Fruit fly (Drosophila melanogaster) whole organism, embryonic: ENCODE measurements around the gene CG7656.

Source experiments
- Antp ChIP-seq: fragments of 200-800 bp; sonication (Bioruptor generic); optimal IDR thresholded peaks from 3 replicates; lab custom pipeline; 2016; ENCODE audit warnings: missing biosample characterization, missing genetic modification characterization
- Atf6 ChIP-seq: fragments of 200-800 bp; sonication (Bioruptor generic); IDR thresholded peaks from 2 replicates; pipeline ENCODE4 v1.3.6; 2022; ENCODE audit warnings: missing biosample characterization, missing genetic modification characterization
- BEAF-32 ChIP-seq: fragments of 200-800 bp; sonication (Bioruptor generic); optimal IDR thresholded peaks from 3 replicates; lab custom pipeline; 2017; ENCODE audit warnings: missing biosample characterization, missing genetic modification characterization, mild to moderate bottlenecking, moderate library complexity, missing genetic modification reagents
- CG14667 ChIP-seq: fragments of 200-800 bp; sonication (Bioruptor generic); IDR thresholded peaks from 2 replicates; pipeline ENCODE4 v1.3.6; 2022; ENCODE audit warnings: missing biosample characterization, missing genetic modification characterization
- CG15073 ChIP-seq: fragments of 200-800 bp; sonication (Bioruptor generic); optimal IDR thresholded peaks from 2 replicates; lab custom pipeline; 2016; ENCODE audit warnings: missing biosample characterization, missing genetic modification characterization
- CG1602 ChIP-seq: fragments of 200-800 bp; sonication (Bioruptor generic); optimal IDR thresholded peaks from 3 replicates; lab custom pipeline; 2016; ENCODE audit warnings: missing biosample characterization, missing genetic modification characterization
- CG17568 ChIP-seq: fragments of 200-800 bp; sonication (Bioruptor generic); optimal IDR thresholded peaks from 2 replicates; lab custom pipeline; 2018; ENCODE audit warnings: missing biosample characterization, mild to moderate bottlenecking, missing genetic modification characterization, moderate library complexity
- CG18619 ChIP-seq: fragments of 200-800 bp; sonication (Bioruptor generic); optimal IDR thresholded peaks from 3 replicates; lab custom pipeline; 2017; ENCODE audit warnings: missing biosample characterization, mild to moderate bottlenecking, missing genetic modification characterization
- CG30020 ChIP-seq: fragments of 200-800 bp; optimal IDR thresholded peaks from 2 replicates; lab custom pipeline; 2019; ENCODE audit warnings: missing biosample characterization, mild to moderate bottlenecking, missing genetic modification characterization, moderate library complexity
- CG3726 ChIP-seq: fragments of 200-800 bp; sonication (Bioruptor generic); IDR thresholded peaks from 3 replicates; pipeline ENCODE4, ENCODE4 v1.3.6; 2022; ENCODE audit warnings: missing biosample characterization, missing genetic modification characterization
- CG5953 ChIP-seq: fragments of 200-800 bp; sonication (Bioruptor generic); IDR thresholded peaks from 2 replicates; pipeline ENCODE4 v1.3.6; 2022; ENCODE audit warnings: missing biosample characterization, missing genetic modification characterization
- CG6689 ChIP-seq: fragments of 200-800 bp; sonication (Bioruptor generic); IDR thresholded peaks from 2 replicates; pipeline ENCODE4 v1.3.6; 2022; ENCODE audit warnings: missing biosample characterization, missing genetic modification characterization
- CG6854 ChIP-seq: fragments of 200-800 bp; sonication (Bioruptor generic); optimal IDR thresholded peaks from 3 replicates; lab custom pipeline; 2017; ENCODE audit warnings: missing biosample characterization, mild to moderate bottlenecking, missing genetic modification characterization
- CG7271 ChIP-seq: fragments of 200-800 bp; sonication (Bioruptor generic); optimal IDR thresholded peaks from 2 replicates; lab custom pipeline; 2018; ENCODE audit warnings: missing biosample characterization, mild to moderate bottlenecking, missing genetic modification characterization, moderate library complexity
- CG7928 ChIP-seq: fragments of 200-800 bp; sonication (Bioruptor generic); optimal IDR thresholded peaks from 2 replicates; lab custom pipeline; 2017; ENCODE audit warnings: missing biosample characterization, mild to moderate bottlenecking, missing genetic modification characterization
- CG8765 ChIP-seq: fragments of 200-800 bp; sonication (Bioruptor generic); IDR thresholded peaks from 2 replicates; pipeline ENCODE4 v1.3.6; 2022; ENCODE audit warnings: missing biosample characterization, missing genetic modification characterization
- CG9215 ChIP-seq: fragments of 200-800 bp; sonication (Bioruptor generic); IDR thresholded peaks from 2 replicates; pipeline ENCODE4 v1.3.6; 2022; ENCODE audit warnings: missing biosample characterization, missing genetic modification characterization
- D19B ChIP-seq: fragments of 200-800 bp; sonication (Bioruptor generic); optimal IDR thresholded peaks from 2 replicates; lab custom pipeline; 2017; ENCODE audit warnings: missing biosample characterization, mild to moderate bottlenecking, missing genetic modification characterization
- Dad ChIP-seq: fragments of 200-800 bp; sonication (Bioruptor generic); optimal IDR thresholded peaks from 3 replicates; lab custom pipeline; 2016; ENCODE audit warnings: missing biosample characterization, missing genetic modification characterization
- ERR ChIP-seq: fragments of 200-800 bp; sonication (Bioruptor generic); optimal IDR thresholded peaks from 2 replicates; lab custom pipeline; 2016; ENCODE audit warnings: missing biosample characterization, missing genetic modification characterization
- Fer1 ChIP-seq: fragments of 200-800 bp; sonication (Bioruptor generic); optimal IDR thresholded peaks from 2 replicates; lab custom pipeline; 2017; ENCODE audit warnings: missing biosample characterization, mild to moderate bottlenecking, missing genetic modification characterization
- Hr78 ChIP-seq, 2 experiments: fragments of 200-800 bp in 1 of 2; fragments of >200 bp in 1 of 2; sonication (Bioruptor generic) in 1 of 2; optimal IDR thresholded peaks; 2 replicates each; lab custom pipeline; 2017 to 2019; ENCODE audit warnings: missing biosample characterization in 2 of 2, missing genetic modification characterization in 2 of 2, mild to moderate bottlenecking in 1 of 2, moderate library complexity in 1 of 2
- Hsf ChIP-seq: fragments of 200-800 bp; sonication (Bioruptor generic); optimal IDR thresholded peaks from 3 replicates; lab custom pipeline; 2016; ENCODE audit warnings: missing biosample characterization, missing genetic modification characterization
- Mad ChIP-seq: fragments of 200-800 bp; sonication (Bioruptor generic); optimal IDR thresholded peaks from 2 replicates; lab custom pipeline; 2016; ENCODE audit warnings: missing biosample characterization, missing genetic modification characterization
- Med ChIP-seq: fragments of 200-800 bp; sonication (Bioruptor generic); peaks from one replicate; lab custom pipeline; 2016; ENCODE audit warnings: missing biosample characterization, missing genetic modification characterization, mild to moderate bottlenecking, inconsistent platforms, moderate library complexity
- Myb ChIP-seq: fragments of 200-800 bp; sonication (Bioruptor generic); optimal IDR thresholded peaks from 2 replicates; lab custom pipeline; 2016; ENCODE audit warnings: missing biosample characterization, missing genetic modification characterization
- Nf-YB ChIP-seq: fragments of 200-800 bp; sonication (Bioruptor generic); optimal IDR thresholded peaks from 3 replicates; lab custom pipeline; 2019; ENCODE audit warnings: missing biosample characterization, mild to moderate bottlenecking, missing genetic modification characterization, moderate library complexity
- NfI ChIP-seq: fragments of 200-800 bp; sonication (Bioruptor generic); optimal IDR thresholded peaks from 3 replicates; lab custom pipeline; 2018; ENCODE audit warnings: missing biosample characterization, mild to moderate bottlenecking, missing genetic modification characterization, moderate library complexity
- Ptx1 ChIP-seq: fragments of 200-800 bp; sonication (Bioruptor generic); IDR thresholded peaks from 2 replicates; pipeline ENCODE4 v1.3.6; 2022; ENCODE audit warnings: missing biosample characterization, missing genetic modification characterization
- aop ChIP-seq: fragments of 200-800 bp; sonication (Bioruptor generic); IDR thresholded peaks from 2 replicates; pipeline ENCODE4 v1.3.6; 2022; ENCODE audit warnings: missing biosample characterization, missing genetic modification characterization
- bcd ChIP-seq: fragments of 200-800 bp; sonication (Bioruptor generic); optimal IDR thresholded peaks from 2 replicates; lab custom pipeline; 2017; ENCODE audit warnings: missing biosample characterization, mild to moderate bottlenecking, missing genetic modification characterization
- bowl ChIP-seq: fragments of 200-800 bp; sonication (Bioruptor generic); IDR thresholded peaks from 2 replicates; pipeline ENCODE4 v1.3.6; 2022; ENCODE audit warnings: missing biosample characterization, missing genetic modification characterization
- caup ChIP-seq: fragments of 200-800 bp; sonication (Bioruptor generic); optimal IDR thresholded peaks from 3 replicates; lab custom pipeline; 2017; ENCODE audit warnings: missing biosample characterization, mild to moderate bottlenecking, missing genetic modification characterization, moderate library complexity; ENCODE audit not compliant: severe bottlenecking
- da ChIP-seq: fragments of 200-800 bp; sonication (Bioruptor generic); optimal IDR thresholded peaks from 2 replicates; lab custom pipeline; 2016; ENCODE audit warnings: missing biosample characterization, missing genetic modification characterization
- fd102C ChIP-seq: fragments of 200-800 bp; sonication (Bioruptor generic); optimal IDR thresholded peaks from 2 replicates; lab custom pipeline; 2018; ENCODE audit warnings: missing biosample characterization, mild to moderate bottlenecking, missing genetic modification characterization, moderate library complexity
- fru ChIP-seq: fragments of >200 bp; optimal IDR thresholded peaks from 2 replicates; lab custom pipeline; 2017
- ftz-f1 ChIP-seq: fragments of 200-800 bp; sonication (Bioruptor generic); optimal IDR thresholded peaks from 2 replicates; lab custom pipeline; 2016; ENCODE audit warnings: missing biosample characterization, missing genetic modification characterization
- ken ChIP-seq: fragments of 200-800 bp; sonication (Bioruptor generic); IDR thresholded peaks from 3 replicates; pipeline ENCODE4 v1.3.6; 2022; ENCODE audit warnings: missing biosample characterization, missing genetic modification characterization
- klu ChIP-seq: fragments of 200-800 bp; sonication (Bioruptor generic); IDR thresholded peaks from 2 replicates; pipeline ENCODE4 v1.3.6; 2022; ENCODE audit warnings: missing biosample characterization, missing genetic modification characterization
- lola ChIP-seq, 3 experiments: fragments of >200 bp in 2 of 3; fragments of 200-800 bp in 1 of 3; sonication (Bioruptor generic) in 1 of 3; optimal IDR thresholded peaks; 2 replicates each; lab custom pipeline; 2017 to 2019; ENCODE audit warnings: missing biosample characterization in 3 of 3, missing genetic modification characterization in 3 of 3, mild to moderate bottlenecking in 1 of 3, moderate library complexity in 1 of 3
- onecut ChIP-seq: fragments of 200-800 bp; sonication (Bioruptor generic); IDR thresholded peaks from 2 replicates; pipeline ENCODE4 v1.3.6; 2022; ENCODE audit warnings: missing biosample characterization, missing genetic modification characterization
- org-1 ChIP-seq: fragments of 200-800 bp; sonication (Bioruptor generic); optimal IDR thresholded peaks from 2 replicates; lab custom pipeline; 2017; ENCODE audit warnings: missing biosample characterization, missing genetic modification characterization
- psq ChIP-seq: fragments of 200-800 bp; sonication (Bioruptor generic); optimal IDR thresholded peaks from 2 replicates; lab custom pipeline; 2017; ENCODE audit warnings: missing biosample characterization, missing genetic modification characterization
- pzg ChIP-seq: fragments of 200-800 bp; sonication (Bioruptor generic); optimal IDR thresholded peaks from 3 replicates; lab custom pipeline; 2018; ENCODE audit warnings: missing biosample characterization, mild to moderate bottlenecking, missing genetic modification characterization, moderate library complexity
- salm ChIP-seq: fragments of 200-800 bp; sonication (Bioruptor generic); optimal IDR thresholded peaks from 2 replicates; lab custom pipeline; 2018; ENCODE audit warnings: missing biosample characterization, mild to moderate bottlenecking, missing genetic modification characterization
- sqz ChIP-seq: fragments of 200-800 bp; sonication (Bioruptor generic); optimal IDR thresholded peaks from 3 replicates; lab custom pipeline; 2018; ENCODE audit warnings: missing biosample characterization, mild to moderate bottlenecking, missing genetic modification characterization
- sr ChIP-seq: fragments of 200-800 bp; sonication (Bioruptor generic); IDR thresholded peaks from 3 replicates; pipeline ENCODE4 v1.3.6; 2022; ENCODE audit warnings: missing biosample characterization, missing genetic modification characterization
- stwl ChIP-seq: fragments of 200-800 bp; sonication (Bioruptor generic); optimal IDR thresholded peaks from 3 replicates; lab custom pipeline; 2018; ENCODE audit warnings: missing biosample characterization, mild to moderate bottlenecking, missing genetic modification characterization, moderate library complexity
- twi ChIP-seq: fragments of 200-800 bp; optimal IDR thresholded peaks from 2 replicates; lab custom pipeline; 2019; ENCODE audit warnings: missing biosample characterization, mild to moderate bottlenecking, missing genetic modification characterization, moderate library complexity
- unpg ChIP-seq: fragments of 200-800 bp; sonication (Bioruptor generic); optimal IDR thresholded peaks from 3 replicates; lab custom pipeline; 2018; ENCODE audit warnings: missing biosample characterization, mild to moderate bottlenecking, missing genetic modification characterization, moderate library complexity
- vfl ChIP-seq: fragments of 200-800 bp; sonication (Bioruptor generic); optimal IDR thresholded peaks from 2 replicates; lab custom pipeline; 2016; ENCODE audit warnings: missing biosample characterization, missing genetic modification characterization
- wdn ChIP-seq: fragments of 200-800 bp; sonication (Bioruptor generic); IDR thresholded peaks from 2 replicates; pipeline ENCODE4 v1.3.6; 2022; ENCODE audit warnings: missing biosample characterization, missing genetic modification characterization
- zen2 ChIP-seq: fragments of 200-800 bp; sonication (Bioruptor generic); IDR thresholded peaks from 3 replicates; pipeline ENCODE4 v1.3.6; 2022; ENCODE audit warnings: missing biosample characterization, missing genetic modification characterization; ENCODE audit not compliant: partially characterized antibody

CG7656 gene

DNA sequence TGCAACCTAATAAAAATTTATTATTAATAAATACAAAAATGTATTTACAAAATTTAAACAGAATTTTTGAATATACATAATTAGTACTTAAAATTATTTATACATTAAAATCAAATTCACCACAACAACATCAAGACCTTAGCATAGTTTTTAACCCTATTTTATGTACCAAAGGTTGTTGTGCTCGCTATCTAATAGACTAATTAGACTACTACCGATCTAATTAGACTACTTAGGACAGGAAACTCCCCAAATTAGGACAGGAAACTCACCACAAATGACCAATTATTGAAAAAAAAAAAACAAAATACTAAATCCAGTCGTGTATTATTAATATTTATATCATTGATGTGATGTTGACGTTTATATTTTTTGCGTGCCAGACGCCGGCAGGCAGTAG lies 49.0 kb upstream of the CG7656 start (continued):
- no peak for TF ChIP-seq D19B (GFP tag; lab: Kevin White, UChicago)
- TF ChIP-seq stwl = peak; percentile 77
- TF ChIP-seq Antp (GFP tag; lab: Kevin White, UChicago) = no peak
- no peak for TF ChIP-seq Atf6 (GFP tag; lab: Robert Waterston, UW)
- TF ChIP-seq da = no peak
- no peak for TF ChIP-seq Nf-YB (GFP tag; lab: Kevin White, UChicago)
- no peak for TF ChIP-seq CG8765 (GFP tag; lab: Robert Waterston, UW)
- no peak for TF ChIP-seq org-1 (GFP tag; lab: Kevin White, UChicago)
- no peak for TF ChIP-seq CG9215 (GFP tag; lab: Robert Waterston, UW)
- TF ChIP-seq fru = no peak
- no peak for TF ChIP-seq ken (GFP tag; lab: Robert Waterston, UW)
- no peak for TF ChIP-seq onecut (GFP tag; lab: Robert Waterston, UW)
- no peak for TF ChIP-seq Hr78 (GFP tag; optimal IDR thresholded peaks at IDR 0.05; lab: Kevin White, UChicago)
- no peak for TF ChIP-seq CG15073
- no peak for TF ChIP-seq unpg (GFP tag; lab: Kevin White, UChicago)
- TF ChIP-seq caup (GFP tag; lab: Kevin White, UChicago) = no peak
- TF ChIP-seq Dad (GFP tag; lab: Kevin White, UChicago) = no peak
- TF ChIP-seq bcd (GFP tag; lab: Kevin White, UChicago) = no peak
- peak; percentile 15 for TF ChIP-seq Med (GFP tag; lab: Kevin White, UChicago)
- TF ChIP-seq sr (GFP tag; lab: Robert Waterston, UW) = no peak
- TF ChIP-seq BEAF-32 (GFP tag; lab: Kevin White, UChicago) = no peak
- TF ChIP-seq psq (GFP tag; lab: Kevin White, UChicago) = no peak
- TF ChIP-seq bowl (GFP tag; lab: Robert Waterston, UW) = no peak
- TF ChIP-seq CG5953 (GFP tag; lab: Robert Waterston, UW) = no peak
- TF ChIP-seq twi (tag; lab: Kevin White, UChicago) = no peak
- no peak for TF ChIP-seq salm (tag; lab: Kevin White, UChicago)
- TF ChIP-seq NfI (GFP tag; lab: Kevin White, UChicago) = peak; percentile 23
- no peak for TF ChIP-seq Myb (GFP tag; lab: Kevin White, UChicago)
- TF ChIP-seq CG7271 = no peak
- no peak for TF ChIP-seq Fer1 (GFP tag; lab: Kevin White, UChicago)
- TF ChIP-seq lola (GFP tag; optimal IDR thresholded peaks at IDR 0.05; lab: Kevin White, UChicago) = no peak
- TF ChIP-seq ERR (GFP tag; lab: Kevin White, UChicago) = no peak
- TF ChIP-seq Mad = no peak
- no peak for TF ChIP-seq wdn (GFP tag; lab: Robert Waterston, UW)
- no peak for TF ChIP-seq pzg (GFP tag; lab: Kevin White, UChicago)
- TF ChIP-seq CG30020 (tag; lab: Kevin White, UChicago) = no peak
- TF ChIP-seq klu = no peak
- TF ChIP-seq zen2 = no peak
- TF ChIP-seq CG7928 (GFP tag; lab: Kevin White, UChicago) = no peak
- no peak for TF ChIP-seq CG6854 (GFP tag; lab: Kevin White, UChicago)
- TF ChIP-seq CG18619 = no peak
- TF ChIP-seq CG1602 (GFP tag; lab: Kevin White, UChicago) = no peak
- TF ChIP-seq ftz-f1 = no peak
- no peak for TF ChIP-seq CG6689
- TF ChIP-seq CG17568 (GFP tag; lab: Kevin White, UChicago) = no peak
- TF ChIP-seq aop (GFP tag; lab: Robert Waterston, UW) = no peak
- TF ChIP-seq Ptx1 (GFP tag; lab: Robert Waterston, UW) = no peak
- TF ChIP-seq vfl = no peak
- no peak for TF ChIP-seq fd102C (GFP tag; lab: Kevin White, UChicago)
- no peak for TF ChIP-seq Hsf
- TF ChIP-seq CG14667 (GFP tag; lab: Robert Waterston, UW) = no peak
- no peak for TF ChIP-seq CG3726 (GFP tag; lab: Robert Waterston, UW)
- peak; percentile 35 for TF ChIP-seq sqz (GFP tag; lab: Kevin White, UChicago)
